Worm (Caenorhabditis elegans): ENCODE data around the gene zyg-1.

DNA sequence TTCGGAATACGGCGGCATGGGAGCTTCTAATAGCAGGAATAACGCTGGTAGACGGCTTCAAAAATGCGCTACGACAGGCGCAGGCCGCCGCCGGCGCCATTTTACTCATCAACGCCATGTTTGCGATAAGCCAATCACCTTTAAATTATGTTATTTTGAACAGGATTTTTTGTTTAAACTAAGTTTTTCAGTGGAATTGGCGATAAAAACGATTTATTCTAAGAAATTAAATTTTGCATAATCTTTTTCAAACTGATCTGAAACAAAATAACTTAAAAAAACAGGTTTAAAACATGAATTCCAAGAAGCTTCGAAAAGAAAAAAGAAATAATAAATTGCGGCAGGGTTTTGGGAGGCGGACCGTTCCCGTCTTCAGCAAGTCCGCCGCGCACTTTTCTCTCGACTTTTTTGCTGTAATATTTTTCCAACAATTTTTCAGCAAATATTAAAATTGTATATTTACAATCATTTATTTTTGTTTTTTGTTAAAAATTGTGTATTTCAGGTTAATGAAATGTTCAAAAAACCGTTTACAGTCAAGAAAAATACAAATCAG is 41.7 kb downstream of the zyg-1 start, which contains the start of the genes ndub-5 and eif-2D:
- TF ChIP-seq ceh-27 (GFP tag; optimal IDR thresholded peaks at IDR 0.05) (no peak), nhr-90 (tag; optimal IDR thresholded peaks at IDR 0.05) (no peak), zfh-2 (GFP tag; conservative IDR thresholded peaks at IDR 0.05) (no peak)

Data from whole organism, young adult.